Worm (Caenorhabditis elegans) whole organism, young adult: ENCODE measurements around the gene noca-2.

Experiments used
- ama-1 ChIP-seq, 3 experiments: fragments of 150-350 bp in 1 of 3; sonication (generic microtip) in 2 of 3; optimal IDR thresholded peaks; 2 replicates each; lab custom pipeline; 2014 to 2018; ENCODE audit warnings: missing biosample characterization in 2 of 3, missing genetic modification characterization in 2 of 3, missing genetic modification reagents in 2 of 3
- ccch-3 ChIP-seq: fragments of 200-800 bp; sonication (Bioruptor generic); optimal IDR thresholded peaks from 2 replicates; lab custom pipeline; 2018; ENCODE audit warnings: mild to moderate bottlenecking, missing genetic modification characterization, missing compliant biosample characterization
- chd-7 ChIP-seq: sonication (generic microtip); optimal IDR thresholded peaks from 2 replicates; lab custom pipeline; 2016; ENCODE audit warnings: mild to moderate bottlenecking, missing genetic modification characterization, moderate library complexity, missing compliant biosample characterization
- dpl-1 ChIP-seq: fragments of 150-350 bp; optimal IDR thresholded peaks from 2 replicates; lab custom pipeline; 2014; ENCODE audit warnings: missing biosample characterization, missing genetic modification reagents, missing genetic modification characterization
- gei-17 ChIP-seq: fragments of 200-800 bp; sonication (Bioruptor generic); optimal IDR thresholded peaks from 2 replicates; lab custom pipeline; 2018; ENCODE audit warnings: mild to moderate bottlenecking, missing genetic modification characterization, missing compliant biosample characterization
- let-607 ChIP-seq, 2 experiments: fragments of 200-800 bp in 1 of 2; sonication (Bioruptor generic) in 1 of 2; sonication (generic microtip) in 1 of 2; optimal IDR thresholded peaks; 2 replicates each; lab custom pipeline; 2016 to 2018; ENCODE audit warnings: mild to moderate bottlenecking in 2 of 2, missing compliant biosample characterization in 2 of 2, missing genetic modification characterization in 2 of 2, moderate library complexity in 2 of 2, missing genotype in 1 of 2
- lin-26 ChIP-seq: fragments of 200-800 bp; sonication (Bioruptor generic); IDR thresholded peaks from 2 replicates; pipeline ENCODE4 v1.3.6; 2022; ENCODE audit warnings: missing genetic modification reagents, missing genetic modification characterization, missing compliant biosample characterization
- nfya-1 ChIP-seq: sonication (generic microtip); optimal IDR thresholded peaks from 2 replicates; lab custom pipeline; 2017; ENCODE audit warnings: antibody characterized with exemption, missing compliant biosample characterization, missing genetic modification characterization, borderline replicate concordance; ENCODE audit not compliant: insufficient read depth
- rcor-1 ChIP-seq: fragments of 200-800 bp; sonication (Bioruptor generic); IDR thresholded peaks from 2 replicates; pipeline ENCODE4 v1.3.6; 2022; ENCODE audit warnings: missing genetic modification reagents, missing genetic modification characterization, missing compliant biosample characterization
- unc-62 ChIP-seq: fragments of 150-350 bp; optimal IDR thresholded peaks from 2 replicates; lab custom pipeline; 2014; ENCODE audit warnings: missing biosample characterization, missing genetic modification reagents, missing genetic modification characterization

DNA sequence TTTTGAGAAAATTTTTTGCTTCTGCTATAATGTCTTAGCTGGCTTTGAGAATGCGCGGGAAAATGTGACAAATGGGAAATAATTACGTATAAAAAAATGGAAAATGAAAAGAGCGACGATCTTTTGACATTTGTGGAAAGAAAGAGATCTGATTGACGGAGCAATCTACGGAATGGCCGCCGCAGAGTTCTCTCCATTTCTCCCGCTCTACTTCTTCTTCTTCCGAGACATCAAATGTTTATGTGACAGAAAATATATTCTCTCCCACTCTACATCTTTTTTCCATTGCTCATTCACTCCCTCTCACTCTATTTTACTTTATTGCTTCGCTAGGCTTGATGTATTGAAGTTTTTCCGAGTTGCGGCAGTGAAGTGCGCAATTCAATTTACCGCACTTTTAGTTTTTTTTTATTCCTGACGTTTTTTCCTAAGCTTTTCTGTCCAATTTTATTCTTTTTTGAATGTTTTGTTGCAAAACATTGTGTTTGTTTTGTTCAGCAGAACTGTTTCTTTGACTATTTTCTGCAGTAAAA lies 26.4 kb upstream of the noca-2 start:
- TF ChIP-seq chd-7 (tag; lab: Kevin White, UChicago) (no peak), gei-17 (GFP tag; lab: Kevin White, UChicago) (no peak), nfya-1 (tag; lab: Kevin White, UChicago) (no peak), rcor-1 (GFP tag; lab: Robert Waterston, UW) (no peak), unc-62 (no peak), ama-1 (optimal IDR thresholded peaks at IDR 0.05; lab: Kevin White, UChicago) (no peak), ama-1 (GFP tag; optimal IDR thresholded peaks at IDR 0.05; lab: Kevin White, UChicago) (no peak), lin-26 (GFP tag; lab: Robert Waterston, UW) (no peak), ccch-3 (no peak), let-607 (tag; optimal IDR thresholded peaks at IDR 0.05; lab: Kevin White, UChicago) (no peak), dpl-1 (GFP tag; lab: Kevin White, UChicago) (no peak)
